Worm (Caenorhabditis elegans) whole organism, L4 larva: Measurements from ENCODE around the gene cap-1.
A peak's percentile ranks its signal among the peaks of the same experiment; 100 is the strongest.

Experiments
- F44E2.7 ChIP-seq: fragments of 200-800 bp; sonication (Bioruptor generic); IDR thresholded peaks from 2 replicates; pipeline ENCODE4 v2.1.2; 2022; ENCODE audit warnings: missing genetic modification characterization, missing compliant biosample characterization
- F49E8.2 ChIP-seq: sonication (generic microtip); optimal IDR thresholded peaks from 2 replicates; lab custom pipeline; 2016; ENCODE audit warnings: missing compliant biosample characterization, mild to moderate bottlenecking, missing genetic modification characterization, borderline replicate concordance
- Y5F2A.4 ChIP-seq: fragments of 200-800 bp; sonication (Bioruptor generic); optimal IDR thresholded peaks from 2 replicates; lab custom pipeline; 2018; ENCODE audit warnings: mild to moderate bottlenecking, missing genetic modification characterization, missing compliant biosample characterization
- ceh-44 ChIP-seq: fragments of 200-800 bp; sonication (Bioruptor generic); IDR thresholded peaks from 2 replicates; pipeline ENCODE4 v1.3.6; 2022; ENCODE audit warnings: missing genetic modification reagents, missing genetic modification characterization, missing compliant biosample characterization
- daf-16 ChIP-seq, 3 experiments: sonication (generic microtip); optimal IDR thresholded peaks; 2 replicates each; lab custom pipeline; 2016 to 2017; ENCODE audit warnings: missing genetic modification characterization in 3 of 3, missing genetic modification reagents in 3 of 3, mild to moderate bottlenecking in 2 of 3, missing compliant biosample characterization in 2 of 3, missing biosample characterization in 1 of 3, moderate library complexity in 1 of 3
- daf-19 ChIP-seq: fragments of 200-800 bp; sonication (Bioruptor generic); conservative IDR thresholded peaks from 2 replicates; pipeline ENCODE4 v1.3.6; 2022; ENCODE audit warnings: missing genetic modification characterization, missing compliant biosample characterization
- dve-1 ChIP-seq: sonication (generic microtip); optimal IDR thresholded peaks from 2 replicates; lab custom pipeline; 2017; ENCODE audit warnings: antibody characterized with exemption, mild to moderate bottlenecking, missing genetic modification characterization, missing compliant biosample characterization; ENCODE audit not compliant: insufficient read depth
- egl-27 ChIP-seq: sonication (generic microtip); optimal IDR thresholded peaks from 3 replicates; lab custom pipeline; 2017; ENCODE audit warnings: missing biosample characterization, missing genetic modification reagents, missing genetic modification characterization
- fkh-10 ChIP-seq: fragments of 150-350 bp; optimal IDR thresholded peaks from 2 replicates; lab custom pipeline; 2014; ENCODE audit warnings: missing biosample characterization, missing genetic modification reagents, missing genetic modification characterization
- hif-1 ChIP-seq, 2 experiments: sonication (generic microtip); optimal IDR thresholded peaks; 2 replicates each; lab custom pipeline; 2016 to 2017; ENCODE audit warnings: missing compliant biosample characterization in 2 of 2, missing genetic modification characterization in 2 of 2, missing genetic modification reagents in 2 of 2, missing genotype in 2 of 2, mild to moderate bottlenecking in 1 of 2
- lim-7 ChIP-seq: fragments of 200-800 bp; sonication (Bioruptor generic); IDR thresholded peaks from 2 replicates; pipeline ENCODE4 v1.3.6; 2022; ENCODE audit warnings: missing genetic modification characterization, missing compliant biosample characterization
- lin-13 ChIP-seq: fragments of 150-350 bp; optimal IDR thresholded peaks from 2 replicates; lab custom pipeline; 2014; ENCODE audit warnings: missing biosample characterization, missing genetic modification reagents, missing genetic modification characterization
- lin-38 ChIP-seq: fragments of 200-800 bp; sonication (Bioruptor generic); IDR thresholded peaks from 2 replicates; pipeline ENCODE4 v1.3.6; 2022; ENCODE audit warnings: missing genetic modification reagents, missing genetic modification characterization, missing compliant biosample characterization
- lsy-2 ChIP-seq, 2 experiments: fragments of 150-350 bp in 1 of 2; sonication (generic microtip) in 1 of 2; optimal IDR thresholded peaks; 2 replicates each; lab custom pipeline; 2014 to 2017; ENCODE audit warnings: missing biosample characterization in 2 of 2, missing genetic modification characterization in 2 of 2
- madf-9 ChIP-seq: fragments of 200-800 bp; sonication (Bioruptor generic); conservative IDR thresholded peaks from 2 replicates; pipeline ENCODE4 v1.3.6; 2022; ENCODE audit warnings: missing genetic modification reagents, missing genetic modification characterization, missing compliant biosample characterization
- mes-2 ChIP-seq: sonication (generic microtip); optimal IDR thresholded peaks from 2 replicates; lab custom pipeline; 2016; ENCODE audit warnings: missing genotype, mild to moderate bottlenecking, missing genetic modification characterization, missing compliant biosample characterization; ENCODE audit not compliant: poor library complexity, severe bottlenecking
- mxl-2 ChIP-seq: fragments of 200-800 bp; sonication (Bioruptor generic); conservative IDR thresholded peaks from 2 replicates; pipeline ENCODE4 v1.3.6; 2022; ENCODE audit warnings: missing genetic modification reagents, missing genetic modification characterization, missing compliant biosample characterization
- nhr-102 ChIP-seq: sonication (generic microtip); optimal IDR thresholded peaks from 2 replicates; lab custom pipeline; 2016; ENCODE audit warnings: mild to moderate bottlenecking, missing genetic modification characterization, moderate library complexity, missing compliant biosample characterization
- nhr-41 ChIP-seq: fragments of 200-800 bp; sonication (Bioruptor generic); IDR thresholded peaks from 2 replicates; pipeline ENCODE4 v1.3.6; 2022; ENCODE audit warnings: missing genetic modification reagents, missing genetic modification characterization, missing compliant biosample characterization
- nhr-48 ChIP-seq: sonication (generic microtip); optimal IDR thresholded peaks from 2 replicates; lab custom pipeline; 2016; ENCODE audit warnings: mild to moderate bottlenecking, missing genetic modification characterization, missing compliant biosample characterization
- nhr-76 ChIP-seq: fragments of 150-350 bp; optimal IDR thresholded peaks from 2 replicates; lab custom pipeline; 2014; ENCODE audit warnings: missing biosample characterization, missing genetic modification characterization
- nhr-77 ChIP-seq: fragments of 150-350 bp; optimal IDR thresholded peaks from 2 replicates; lab custom pipeline; 2014; ENCODE audit warnings: missing biosample characterization, missing genetic modification characterization
- pha-4 ChIP-seq, 2 experiments: fragments of 150-350 bp in 1 of 2; fragments of 200-800 bp in 1 of 2; sonication (Bioruptor generic) in 1 of 2; IDR thresholded peaks in 1 of 2; optimal IDR thresholded peaks in 1 of 2; 2 replicates each; pipeline versions ENCODE4 v1.3.6 to Lab custom; 2014 to 2022; ENCODE audit warnings: missing genetic modification characterization in 2 of 2, missing genetic modification reagents in 2 of 2, missing biosample characterization in 1 of 2, missing compliant biosample characterization in 1 of 2
- set-16 ChIP-seq: fragments of 200-800 bp; sonication (Bioruptor generic); IDR thresholded peaks from 2 replicates; pipeline ENCODE4 v1.3.6; 2022; ENCODE audit warnings: missing genetic modification reagents, missing genetic modification characterization, missing compliant biosample characterization
- snpc-1.2 ChIP-seq: fragments of 200-800 bp; sonication (Bioruptor generic); IDR thresholded peaks from 2 replicates; pipeline ENCODE4 v1.3.6; 2022; ENCODE audit warnings: missing genetic modification reagents, missing genetic modification characterization, missing compliant biosample characterization
- spr-1 ChIP-seq: sonication (generic microtip); optimal IDR thresholded peaks from 2 replicates; lab custom pipeline; 2016; ENCODE audit warnings: mild to moderate bottlenecking, missing genetic modification characterization, missing compliant biosample characterization
- spr-3 ChIP-seq: fragments of 200-800 bp; sonication (Bioruptor generic); optimal IDR thresholded peaks from 2 replicates; lab custom pipeline; 2018; ENCODE audit warnings: mild to moderate bottlenecking, missing genetic modification characterization, missing compliant biosample characterization
- tag-97 ChIP-seq: fragments of 200-800 bp; sonication (Bioruptor generic); IDR thresholded peaks from 2 replicates; pipeline ENCODE4 v1.3.6; 2022; ENCODE audit warnings: missing genetic modification characterization, missing compliant biosample characterization
- unc-130 ChIP-seq: sonication (generic microtip); optimal IDR thresholded peaks from 2 replicates; lab custom pipeline; 2016; ENCODE audit warnings: missing genetic modification reagents, missing genetic modification characterization, missing compliant biosample characterization
- vab-7 ChIP-seq: fragments of 200-800 bp; sonication (Bioruptor generic); IDR thresholded peaks from 2 replicates; pipeline ENCODE4 v1.3.6; 2022; ENCODE audit warnings: missing genetic modification reagents, missing genetic modification characterization, missing compliant biosample characterization
- ztf-11 ChIP-seq: fragments of 150-350 bp; optimal IDR thresholded peaks from 2 replicates; lab custom pipeline; 2014; ENCODE audit warnings: missing biosample characterization, missing genetic modification characterization
- ztf-7 ChIP-seq: fragments of 150-350 bp; optimal IDR thresholded peaks from 2 replicates; lab custom pipeline; 2014; ENCODE audit warnings: missing biosample characterization, missing genetic modification characterization

The cap-1 gene

ce11 chrIV:7233566-7234014 is 3.6 kb upstream of the cap-1 start (continued):
- TF ChIP-seq Y5F2A.4 (no peak), lsy-2 (tag; optimal IDR thresholded peaks at IDR 0.05; lab: Kevin White, UChicago) (no peak), nhr-48 (tag; lab: Kevin White, UChicago) (peak; percentile 60), mxl-2 (GFP tag; lab: Robert Waterston, UW) (no peak)

DNA sequence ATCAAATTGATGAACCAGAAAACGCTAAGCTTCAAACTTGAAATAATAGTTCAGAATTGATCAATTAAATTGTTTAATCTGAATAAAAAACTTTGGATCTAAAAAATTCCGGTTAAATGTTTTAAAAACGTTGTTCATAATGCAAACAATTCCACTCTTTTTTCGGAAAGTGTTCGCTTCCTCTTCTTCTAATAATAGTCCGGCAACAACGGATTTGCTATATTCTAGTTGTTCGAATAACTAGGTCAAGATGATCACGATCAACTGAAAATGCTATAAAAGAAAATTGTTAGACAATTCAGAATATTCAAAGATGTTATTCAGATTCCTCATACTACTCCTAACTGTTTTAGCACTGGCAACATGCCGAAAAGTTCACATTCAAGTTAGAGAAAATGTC is 912 bp upstream of the cap-1 start, which contains the start of gene D2024.4:
Gene D2024.4 (plus strand): TSS at position 301 of the 400 bp plus-strand sequence.
- no peak for TF ChIP-seq unc-130 (GFP tag; lab: Kevin White, UChicago)
- TF ChIP-seq mxl-2 (GFP tag; lab: Robert Waterston, UW) = no peak
- TF ChIP-seq Y5F2A.4 = no peak
- no peak for TF ChIP-seq pha-4 (GFP tag; IDR thresholded peaks at IDR 0.05; lab: Robert Waterston, UW)
- no peak for TF ChIP-seq pha-4 (tag; optimal IDR thresholded peaks at IDR 0.05; lab: Kevin White, UChicago)
- TF ChIP-seq dve-1 (tag; lab: Kevin White, UChicago) = no peak
- TF ChIP-seq vab-7 (GFP tag; lab: Robert Waterston, UW) = no peak
- TF ChIP-seq nhr-102 (tag; lab: Kevin White, UChicago) = no peak
- TF ChIP-seq lim-7 (GFP tag; lab: Robert Waterston, UW) = no peak
- TF ChIP-seq madf-9 (GFP tag; lab: Robert Waterston, UW) = no peak
- TF ChIP-seq egl-27 (tag; lab: Kevin White, UChicago) = no peak
- no peak for TF ChIP-seq nhr-76 (tag; lab: Kevin White, UChicago)
- TF ChIP-seq tag-97 (GFP tag; lab: Robert Waterston, UW) = no peak
- TF ChIP-seq ceh-44 = no peak
- TF ChIP-seq ztf-7 (tag; lab: Kevin White, UChicago) = no peak
- TF ChIP-seq fkh-10 (GFP tag; lab: Kevin White, UChicago) = no peak
- TF ChIP-seq F44E2.7 = no peak
- no peak for TF ChIP-seq set-16
- TF ChIP-seq daf-16 (GFP tag; optimal IDR thresholded peaks at IDR 0.05; lab: Kevin White, UChicago) = no peak
- no peak for TF ChIP-seq daf-16 (tag; optimal IDR thresholded peaks at IDR 0.05; lab: Kevin White, UChicago)
- no peak for TF ChIP-seq mes-2 (tag; lab: Kevin White, UChicago)

- TF ChIP-seq nhr-41 (GFP tag; lab: Robert Waterston, UW) = no peak
- TF ChIP-seq F49E8.2 (tag; lab: Kevin White, UChicago) = no peak
- TF ChIP-seq hif-1 (tag; optimal IDR thresholded peaks at IDR 0.05; lab: Kevin White, UChicago) = no peak
- no peak for TF ChIP-seq nhr-77 (tag; lab: Kevin White, UChicago)
- TF ChIP-seq daf-19 (GFP tag; lab: Robert Waterston, UW) = no peak
- no peak for TF ChIP-seq spr-3
Observed at ce11 chrIV:7228208-7228607, 1.8 kb downstream of the cap-1 start, which contains the start of gene D2024.5. D2024.5 (minus strand) TSS chrIV:7228308.

ce11 chrIV:7227072-7227471 is 3.0 kb downstream of the cap-1 start, which contains the start of gene R13A1.10:
R13A1.10 (minus strand) TSS chrIV:7227172.
- TF ChIP-seq hif-1 (tag; optimal IDR thresholded peaks at IDR 0.05; lab: Kevin White, UChicago) = no peak
- TF ChIP-seq lin-13 = no peak
- no peak for TF ChIP-seq ztf-11 (tag; lab: Kevin White, UChicago)
- TF ChIP-seq spr-1 (tag; lab: Kevin White, UChicago) = no peak
- TF ChIP-seq snpc-1.2 (GFP tag; lab: Robert Waterston, UW) = 0 out of 2 replicates have a peak, but pooled peaks have one; percentile 17
- TF ChIP-seq lin-38 = peak; percentile 25; the same call in 1 of the 2 replicates
- TF ChIP-seq, all 104 proteins: peak for 2
